Worm (Caenorhabditis elegans): ENCODE data around the gene K07F5.14.
A peak's percentile ranks its signal among the peaks of the same experiment; 100 is the strongest.

K07F5.14 gene

ce11 chrIV:9825196-9825744 lies 36.8 kb upstream of the K07F5.14 start, which contains the start of gene mtr-4 (continued):
- peak; percentile 30 for TF ChIP-seq tbp1 (GFP tag; optimal IDR thresholded peaks at IDR 0.05)
- no peak for TF ChIP-seq F23B12.7 (tag; optimal IDR thresholded peaks at IDR 0.05; ENCODE audit: insufficient read depth)
- TF ChIP-seq ceh-100 (GFP tag; IDR thresholded peaks at IDR 0.05): peak; percentile 43
- peak; percentile 45 for TF ChIP-seq dpl-1 (GFP tag; optimal IDR thresholded peaks at IDR 0.05)
- TF ChIP-seq nhr-80 (tag; optimal IDR thresholded peaks at IDR 0.05): peak; percentile 69
- peak; percentile 98 for TF ChIP-seq lsl-1 (GFP tag; optimal IDR thresholded peaks at IDR 0.05)
- TF ChIP-seq Y95B8A.8 (GFP tag; IDR thresholded peaks at IDR 0.05): 0 out of 2 replicates have a peak, but pooled peaks have one; percentile 74
- peak; percentile 53; the same call in 1 of the 2 replicates for TF ChIP-seq pbrm-1 (GFP tag; IDR thresholded peaks at IDR 0.05)
- peak; percentile 74 for TF ChIP-seq efl-1 (GFP tag; optimal IDR thresholded peaks at IDR 0.05)
- TF ChIP-seq ceh-40 (GFP tag; IDR thresholded peaks at IDR 0.05): no peak
- TF ChIP-seq let-526 (GFP tag; IDR thresholded peaks at IDR 0.05): no peak
- no peak for TF ChIP-seq tlf-1 (GFP tag; optimal IDR thresholded peaks at IDR 0.05)
- 0 out of 2 replicates have a peak, but pooled peaks have one; percentile 17 for TF ChIP-seq attf-6 (GFP tag; IDR thresholded peaks at IDR 0.05)

- no peak for TF ChIP-seq repo-1 (tag; optimal IDR thresholded peaks at IDR 0.05)
- TF ChIP-seq C06A6.2 (GFP tag; conservative IDR thresholded peaks at IDR 0.05): no peak
- no peak for TF ChIP-seq snpc-1.1 (tag; optimal IDR thresholded peaks at IDR 0.05; ENCODE audit: insufficient read depth)
- TF ChIP-seq attf-5 (GFP tag; optimal IDR thresholded peaks at IDR 0.05): no peak
- TF ChIP-seq ceh-91 (GFP tag; IDR thresholded peaks at IDR 0.05): no peak
- no peak for TF ChIP-seq snpc-1.3 (tag; optimal IDR thresholded peaks at IDR 0.05; ENCODE audit: insufficient read depth)
- TF ChIP-seq efl-1 (GFP tag; optimal IDR thresholded peaks at IDR 0.05): no peak
- TF ChIP-seq Y67H2A.10 (GFP tag; conservative IDR thresholded peaks at IDR 0.05): no peak
- TF ChIP-seq mxl-1 (tag; optimal IDR thresholded peaks at IDR 0.05): no peak
Measured at ce11 chrIV:9832586-9832985, 29.4 kb upstream of the K07F5.14 start, which contains the start of gene kin-21. TSS of gene kin-21 (plus strand) at chrIV:9832886.

ce11 chrIV:9833337-9833736 lies 28.7 kb upstream of the K07F5.14 start:
- TF ChIP-seq ceh-27 (GFP tag; optimal IDR thresholded peaks at IDR 0.05) (no peak), ztf-28 (GFP tag; IDR thresholded peaks at IDR 0.05) (no peak), F37B4.10 (GFP tag; IDR thresholded peaks at IDR 0.05) (no peak)

ce11 chrIV:9836317-9836716 lies 25.7 kb upstream of the K07F5.14 start, which contains the start of gene msp-81:
TSS of gene msp-81 (minus strand) at chrIV:9836417.
- TF ChIP-seq F55B11.4 (tag; optimal IDR thresholded peaks at IDR 0.05; ENCODE audit: borderline replicate concordance, insufficient read depth) (no peak), ama-1 (optimal IDR thresholded peaks at IDR 0.05) (no peak), ama-1 (GFP tag; optimal IDR thresholded peaks at IDR 0.05) (no peak), F37B4.10 (GFP tag; IDR thresholded peaks at IDR 0.05) (no peak), bed-1 (GFP tag; IDR thresholded peaks at IDR 0.05) (no peak), ztf-6 (GFP tag; IDR thresholded peaks at IDR 0.05) (no peak), lin-54 (GFP tag; optimal IDR thresholded peaks at IDR 0.05) (no peak), dpff-1 (tag; optimal IDR thresholded peaks at IDR 0.05) (no peak), somi-1 (GFP tag; optimal IDR thresholded peaks at IDR 0.05) (no peak), madf-6 (GFP tag; IDR thresholded peaks at IDR 0.05) (no peak), snpc-1.3 (tag; optimal IDR thresholded peaks at IDR 0.05; ENCODE audit: insufficient read depth) (no peak), lsl-1 (GFP tag; optimal IDR thresholded peaks at IDR 0.05) (no peak), F49E8.2 (tag; optimal IDR thresholded peaks at IDR 0.05; ENCODE audit: insufficient read depth) (no peak), attf-6 (GFP tag; IDR thresholded peaks at IDR 0.05) (no peak), madf-8 (GFP tag; conservative IDR thresholded peaks at IDR 0.05) (no peak), unc-130 (GFP tag; optimal IDR thresholded peaks at IDR 0.05) (no peak), ceh-40 (GFP tag; IDR thresholded peaks at IDR 0.05) (no peak), hsf-1 (GFP tag; IDR thresholded peaks at IDR 0.05) (no peak), tbp1 (GFP tag; optimal IDR thresholded peaks at IDR 0.05) (no peak)
